Fruit fly (Drosophila melanogaster): Measurements from ENCODE around the gene psd.

DNA sequence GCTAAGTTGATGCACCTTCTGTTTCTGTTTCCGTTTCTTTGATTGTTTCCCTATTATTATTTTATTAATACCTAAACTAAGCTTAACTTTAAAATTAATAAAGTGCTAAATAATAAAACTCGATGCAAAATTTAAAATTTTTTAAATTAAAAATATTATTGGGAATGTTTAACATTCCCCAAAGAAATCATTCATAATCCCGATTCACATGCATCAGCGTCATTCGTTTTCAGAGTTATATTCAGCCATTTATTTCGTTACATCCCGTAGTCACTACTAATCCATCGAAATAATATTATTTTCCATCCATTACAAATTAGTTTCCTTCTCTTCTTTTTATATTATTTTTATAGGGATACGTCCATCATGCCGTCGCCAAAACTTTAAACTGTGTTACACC, 17.2 kb downstream of the psd start:
- TF ChIP-seq CG12391 (tag; optimal IDR thresholded peaks at IDR 0.05) (no peak), Gug (GFP tag; IDR thresholded peaks at IDR 0.05) (no peak), CG16813 (GFP tag; IDR thresholded peaks at IDR 0.05; ENCODE audit: partially characterized antibody) (no peak), Lhr (GFP tag; optimal IDR thresholded peaks at IDR 0.05) (no peak), dmrt11E (tag; optimal IDR thresholded peaks at IDR 0.05) (no peak), CG15696 (tag; optimal IDR thresholded peaks at IDR 0.05) (no peak), btn (GFP tag; optimal IDR thresholded peaks at IDR 0.05) (no peak), Abd-B (GFP tag; optimal IDR thresholded peaks at IDR 0.05) (no peak)

Measured in whole organism, embryonic.